Fruit fly (Drosophila melanogaster) whole organism, embryonic: Measurements from ENCODE around the gene zfh2.
A peak's percentile ranks its signal among the peaks of the same experiment; 100 is the strongest.

Experiments
- Atf-2 ChIP-seq: fragments of 200-800 bp; sonication (Bioruptor generic); optimal IDR thresholded peaks from 2 replicates; lab custom pipeline; 2016; ENCODE audit warnings: missing biosample characterization, missing genetic modification characterization
- Atf6 ChIP-seq: fragments of 200-800 bp; sonication (Bioruptor generic); IDR thresholded peaks from 2 replicates; pipeline ENCODE4 v1.3.6; 2022; ENCODE audit warnings: missing biosample characterization, missing genetic modification characterization
- B-H2 ChIP-seq: fragments of 200-800 bp; sonication (Bioruptor generic); optimal IDR thresholded peaks from 2 replicates; lab custom pipeline; 2018; ENCODE audit warnings: missing biosample characterization, mild to moderate bottlenecking, missing genetic modification characterization
- CG10431 ChIP-seq: fragments of 200-800 bp; sonication (Bioruptor generic); optimal IDR thresholded peaks from 3 replicates; lab custom pipeline; 2018; ENCODE audit warnings: missing biosample characterization, mild to moderate bottlenecking, missing genetic modification characterization
- CG11723 ChIP-seq: fragments of 200-800 bp; sonication (Bioruptor generic); optimal IDR thresholded peaks from 2 replicates; lab custom pipeline; 2017; ENCODE audit warnings: missing biosample characterization, mild to moderate bottlenecking, missing genetic modification characterization
- CG12219 ChIP-seq: fragments of 200-800 bp; sonication (Bioruptor generic); optimal IDR thresholded peaks from 3 replicates; lab custom pipeline; 2018; ENCODE audit warnings: missing biosample characterization, mild to moderate bottlenecking, missing genetic modification characterization
- CG13424 ChIP-seq: fragments of 200-800 bp; sonication (Bioruptor generic); optimal IDR thresholded peaks from 2 replicates; lab custom pipeline; 2019; ENCODE audit warnings: missing biosample characterization, mild to moderate bottlenecking, missing genetic modification characterization, moderate library complexity
- CG13894 ChIP-seq: fragments of 200-800 bp; sonication (Bioruptor generic); optimal IDR thresholded peaks from 3 replicates; lab custom pipeline; 2018; ENCODE audit warnings: missing biosample characterization, mild to moderate bottlenecking, missing genetic modification characterization, moderate library complexity
- CG14441 ChIP-seq: fragments of 200-800 bp; sonication (Bioruptor generic); IDR thresholded peaks from 2 replicates; pipeline ENCODE4 v1.3.6; 2022; ENCODE audit warnings: missing biosample characterization, missing genetic modification characterization
- CG14710 ChIP-seq: fragments of 200-800 bp; sonication (Bioruptor generic); optimal IDR thresholded peaks from 3 replicates; lab custom pipeline; 2019; ENCODE audit warnings: missing biosample characterization, mild to moderate bottlenecking, missing genetic modification characterization, moderate library complexity
- CG16813 ChIP-seq: fragments of 200-800 bp; sonication (Bioruptor generic); IDR thresholded peaks from 3 replicates; pipeline ENCODE4 v1.3.6; 2022; ENCODE audit warnings: missing biosample characterization, missing genetic modification characterization; ENCODE audit not compliant: partially characterized antibody
- CG16815 ChIP-seq: fragments of 200-800 bp; sonication (Bioruptor generic); optimal IDR thresholded peaks from 3 replicates; lab custom pipeline; 2017; ENCODE audit warnings: missing biosample characterization, mild to moderate bottlenecking, missing genetic modification characterization
- CG17359 ChIP-seq: fragments of 200-800 bp; sonication (Bioruptor generic); optimal IDR thresholded peaks from 3 replicates; lab custom pipeline; 2018; ENCODE audit warnings: missing biosample characterization, mild to moderate bottlenecking, missing genetic modification characterization, moderate library complexity
- CG2712 ChIP-seq: fragments of 200-800 bp; optimal IDR thresholded peaks from 3 replicates; lab custom pipeline; 2019; ENCODE audit warnings: missing biosample characterization, mild to moderate bottlenecking, missing genetic modification characterization, moderate library complexity
- CG30403 ChIP-seq: fragments of 200-800 bp; sonication (Bioruptor generic); optimal IDR thresholded peaks from 3 replicates; lab custom pipeline; 2016; ENCODE audit warnings: missing biosample characterization, missing genetic modification characterization
- CG34224 ChIP-seq: fragments of 200-800 bp; sonication (Bioruptor generic); IDR thresholded peaks from 3 replicates; pipeline ENCODE4 v1.3.6; 2022; ENCODE audit warnings: missing biosample characterization, missing genetic modification characterization; ENCODE audit not compliant: partially characterized antibody
- CG3995 ChIP-seq: fragments of 200-800 bp; sonication (Bioruptor generic); optimal IDR thresholded peaks from 3 replicates; lab custom pipeline; 2016; ENCODE audit warnings: missing biosample characterization, missing genetic modification characterization
- CG4424 ChIP-seq: fragments of 200-800 bp; sonication (Bioruptor generic); optimal IDR thresholded peaks from 3 replicates; lab custom pipeline; 2016; ENCODE audit warnings: missing biosample characterization, missing genetic modification characterization
- CG4617 ChIP-seq: fragments of 200-800 bp; sonication (Bioruptor generic); optimal IDR thresholded peaks from 3 replicates; lab custom pipeline; 2016; ENCODE audit warnings: missing biosample characterization, missing genetic modification characterization, borderline replicate concordance
- CG5953 ChIP-seq: fragments of 200-800 bp; sonication (Bioruptor generic); IDR thresholded peaks from 2 replicates; pipeline ENCODE4 v1.3.6; 2022; ENCODE audit warnings: missing biosample characterization, missing genetic modification characterization
- CG8924 ChIP-seq: fragments of 200-800 bp; optimal IDR thresholded peaks from 3 replicates; lab custom pipeline; 2019; ENCODE audit warnings: missing biosample characterization, mild to moderate bottlenecking, missing genetic modification characterization, moderate library complexity
- CoRest ChIP-seq: fragments of 200-800 bp; sonication (Bioruptor generic); optimal IDR thresholded peaks from 3 replicates; lab custom pipeline; 2018; ENCODE audit warnings: missing biosample characterization, mild to moderate bottlenecking, missing genetic modification characterization, moderate library complexity
- D ChIP-seq, 2 experiments: fragments of 200-800 bp in 1 of 2; fragments of >200 bp in 1 of 2; sonication (Bioruptor generic) in 1 of 2; optimal IDR thresholded peaks; 2 replicates in 1 of 2; 3 replicates in 1 of 2; lab custom pipeline; 2017; ENCODE audit warnings: mild to moderate bottlenecking in 1 of 2, missing biosample characterization in 1 of 2, missing genetic modification characterization in 1 of 2, missing genetic modification reagents in 1 of 2
- Max ChIP-seq: fragments of 200-800 bp; sonication (Bioruptor generic); optimal IDR thresholded peaks from 2 replicates; lab custom pipeline; 2016; ENCODE audit warnings: missing biosample characterization, mild to moderate bottlenecking, missing genetic modification characterization
- Med ChIP-seq: fragments of 200-800 bp; sonication (Bioruptor generic); peaks from one replicate; lab custom pipeline; 2016; ENCODE audit warnings: missing biosample characterization, missing genetic modification characterization, mild to moderate bottlenecking, inconsistent platforms, moderate library complexity
- PHDP ChIP-seq: fragments of 200-800 bp; sonication (Bioruptor generic); optimal IDR thresholded peaks from 3 replicates; lab custom pipeline; 2018; ENCODE audit warnings: missing biosample characterization, mild to moderate bottlenecking, missing genetic modification characterization, moderate library complexity
- Pdp1 ChIP-seq, 2 experiments: fragments of 200-800 bp; sonication (Bioruptor generic); optimal IDR thresholded peaks; 3 replicates each; lab custom pipeline; 2016; ENCODE audit warnings: missing biosample characterization in 2 of 2, missing genetic modification characterization in 2 of 2, mild to moderate bottlenecking in 1 of 2, moderate library complexity in 1 of 2
- Ravus ChIP-seq: fragments of 200-800 bp; sonication (Bioruptor generic); IDR thresholded peaks from 2 replicates; pipeline ENCODE4 v1.3.6; 2022; ENCODE audit warnings: missing biosample characterization, missing genetic modification characterization
- Sry-β ChIP-seq: fragments of 200-800 bp; sonication (Bioruptor generic); optimal IDR thresholded peaks from 2 replicates; lab custom pipeline; 2018; ENCODE audit warnings: missing biosample characterization, mild to moderate bottlenecking, missing genetic modification characterization, moderate library complexity
- Sry-δ ChIP-seq: fragments of 200-800 bp; sonication (Bioruptor generic); optimal IDR thresholded peaks from 2 replicates; lab custom pipeline; 2016; ENCODE audit warnings: missing biosample characterization, missing genetic modification characterization
- Stat92E ChIP-seq, 3 experiments: fragments of >200 bp in 2 of 3; fragments of 200-800 bp in 1 of 3; sonication (Bioruptor generic) in 1 of 3; optimal IDR thresholded peaks; 2 replicates each; lab custom pipeline; 2017 to 2019; ENCODE audit warnings: missing biosample characterization in 3 of 3, missing genetic modification characterization in 3 of 3, mild to moderate bottlenecking in 1 of 3, moderate library complexity in 1 of 3
- Taf1 ChIP-seq: fragments of 200-800 bp; sonication (Bioruptor generic); IDR thresholded peaks from 2 replicates; pipeline ENCODE4 v1.3.6; 2022; ENCODE audit warnings: missing biosample characterization, missing genetic modification characterization
- amos ChIP-seq: fragments of 200-800 bp; sonication (Bioruptor generic); IDR thresholded peaks from 2 replicates; pipeline ENCODE4 v1.3.6; 2022; ENCODE audit warnings: missing biosample characterization, missing genetic modification characterization; ENCODE audit not compliant: partially characterized antibody
- aop ChIP-seq: fragments of 200-800 bp; sonication (Bioruptor generic); IDR thresholded peaks from 2 replicates; pipeline ENCODE4 v1.3.6; 2022; ENCODE audit warnings: missing biosample characterization, missing genetic modification characterization
- ash1 ChIP-seq: fragments of 200-800 bp; sonication (Bioruptor generic); optimal IDR thresholded peaks from 2 replicates; lab custom pipeline; 2018; ENCODE audit warnings: missing biosample characterization, mild to moderate bottlenecking, missing genetic modification characterization
- cas ChIP-seq: fragments of 200-800 bp; sonication (Bioruptor generic); IDR thresholded peaks from 2 replicates; pipeline ENCODE4 v1.3.6; 2022; ENCODE audit warnings: missing biosample characterization, missing genetic modification characterization
- crol ChIP-seq: fragments of 200-800 bp; sonication (Bioruptor generic); IDR thresholded peaks from 2 replicates; pipeline ENCODE4 v1.3.6; 2022; ENCODE audit warnings: missing biosample characterization, missing genetic modification characterization
- ems ChIP-seq: fragments of 200-800 bp; sonication (Bioruptor generic); optimal IDR thresholded peaks from 3 replicates; lab custom pipeline; 2016; ENCODE audit warnings: missing biosample characterization, missing genetic modification characterization
- gfzf ChIP-seq: fragments of 200-800 bp; sonication (Bioruptor generic); optimal IDR thresholded peaks from 2 replicates; lab custom pipeline; 2016; ENCODE audit warnings: missing biosample characterization, mild to moderate bottlenecking, missing genetic modification characterization, moderate library complexity
- grn ChIP-seq: fragments of 200-800 bp; sonication (Bioruptor generic); optimal IDR thresholded peaks from 3 replicates; lab custom pipeline; 2017; ENCODE audit warnings: missing biosample characterization, missing genetic modification characterization
- h ChIP-seq: fragments of >200 bp; optimal IDR thresholded peaks from 2 replicates; lab custom pipeline; 2017
- nerfin-1 ChIP-seq: fragments of 200-800 bp; sonication (Bioruptor generic); optimal IDR thresholded peaks from 3 replicates; lab custom pipeline; 2019; ENCODE audit warnings: missing biosample characterization, mild to moderate bottlenecking, missing genetic modification characterization, moderate library complexity
- phol ChIP-seq: fragments of 200-800 bp; sonication (Bioruptor generic); optimal IDR thresholded peaks from 3 replicates; lab custom pipeline; 2018; ENCODE audit warnings: missing biosample characterization, mild to moderate bottlenecking, missing genetic modification characterization, moderate library complexity
- pros ChIP-seq: fragments of 200-800 bp; sonication (Bioruptor generic); optimal IDR thresholded peaks from 3 replicates; lab custom pipeline; 2019; ENCODE audit warnings: missing biosample characterization, mild to moderate bottlenecking, missing genetic modification characterization, moderate library complexity
- sd ChIP-seq: fragments of 200-800 bp; sonication (Bioruptor generic); optimal IDR thresholded peaks from 3 replicates; lab custom pipeline; 2018; ENCODE audit warnings: missing biosample characterization, mild to moderate bottlenecking, missing genetic modification characterization, moderate library complexity
- sens ChIP-seq: fragments of 200-800 bp; sonication (Bioruptor generic); peaks from one replicate; lab custom pipeline; 2016; ENCODE audit warnings: missing biosample characterization, missing genetic modification characterization
- sisA ChIP-seq: fragments of 200-800 bp; sonication (Bioruptor generic); IDR thresholded peaks from 2 replicates; pipeline ENCODE4 v1.3.6; 2022; ENCODE audit warnings: missing biosample characterization, missing genetic modification characterization
- stwl ChIP-seq: fragments of 200-800 bp; sonication (Bioruptor generic); optimal IDR thresholded peaks from 3 replicates; lab custom pipeline; 2018; ENCODE audit warnings: missing biosample characterization, mild to moderate bottlenecking, missing genetic modification characterization, moderate library complexity
- wek ChIP-seq: fragments of 200-800 bp; sonication (Bioruptor generic); optimal IDR thresholded peaks from 3 replicates; lab custom pipeline; 2018; ENCODE audit warnings: missing biosample characterization, mild to moderate bottlenecking, missing genetic modification characterization, moderate library complexity

The zfh2 gene

dm6 chr4:482659-483134, 18.9 kb upstream of the zfh2 start (continued):
- no peak for TF ChIP-seq CG16815 (GFP tag; lab: Kevin White, UChicago)
- peak; percentile 80 for TF ChIP-seq stwl (tag; lab: Kevin White, UChicago)
- TF ChIP-seq CG14710 (tag; lab: Kevin White, UChicago): peak; percentile 35
- peak; percentile 10 for TF ChIP-seq phol (tag; lab: Kevin White, UChicago)
- peak; percentile 15 for TF ChIP-seq CG4617
- TF ChIP-seq ems (GFP tag; lab: Kevin White, UChicago): no peak
- TF ChIP-seq B-H2: peak; percentile 23
- TF ChIP-seq grn (GFP tag; lab: Kevin White, UChicago): peak; percentile 16
- no peak for TF ChIP-seq Atf6 (GFP tag; lab: Robert Waterston, UW)
- TF ChIP-seq wek (GFP tag; lab: Kevin White, UChicago): peak; percentile 99
- TF ChIP-seq nerfin-1 (tag; lab: Kevin White, UChicago): peak; percentile 20
- TF ChIP-seq sens (GFP tag; lab: Kevin White, UChicago): peak; percentile 86
- peak; percentile 30 for TF ChIP-seq gfzf
- no peak for TF ChIP-seq D (optimal IDR thresholded peaks at IDR 0.05; lab: Kevin White, UChicago)
- TF ChIP-seq D (GFP tag; optimal IDR thresholded peaks at IDR 0.05; lab: Kevin White, UChicago): no peak
- TF ChIP-seq CG13894: peak; percentile 38
- TF ChIP-seq Max (GFP tag; lab: Kevin White, UChicago): no peak
- TF ChIP-seq crol (GFP tag; lab: Robert Waterston, UW): no peak
- peak; percentile 10 for TF ChIP-seq CG2712 (tag; lab: Kevin White, UChicago)
- 0 out of 3 replicates have a peak, but pooled peaks have one; percentile 22 for TF ChIP-seq CG16813
- TF ChIP-seq aop: no peak
- TF ChIP-seq ash1 (GFP tag; lab: Kevin White, UChicago): no peak
- TF ChIP-seq CG14441: no peak
- peak; percentile 94 for TF ChIP-seq CG4424 (GFP tag; lab: Kevin White, UChicago)
- peak in 1 of 2 experiments; percentile 55 for TF ChIP-seq Pdp1 (GFP tag; optimal IDR thresholded peaks at IDR 0.05; lab: Kevin White, UChicago)
- TF ChIP-seq CoRest (tag; lab: Kevin White, UChicago): peak; percentile 43
- peak in 1 of 3 experiments; percentile 7 for TF ChIP-seq Stat92E (GFP tag; optimal IDR thresholded peaks at IDR 0.05; lab: Kevin White, UChicago)
- TF ChIP-seq Sry-β: peak; percentile 31
- TF ChIP-seq CG12219 (GFP tag; lab: Kevin White, UChicago): no peak
- TF ChIP-seq sisA (GFP tag; lab: Robert Waterston, UW): no peak
- peak; percentile 34 for TF ChIP-seq Atf-2 (GFP tag; lab: Kevin White, UChicago)
- TF ChIP-seq amos (GFP tag; lab: Robert Waterston, UW): no peak
- TF ChIP-seq CG11723 (GFP tag; lab: Kevin White, UChicago): peak; percentile 53
- TF ChIP-seq h: no peak
- peak; percentile 50 for TF ChIP-seq CG8924 (tag; lab: Kevin White, UChicago)
- peak; percentile 69 for TF ChIP-seq CG10431 (GFP tag; lab: Kevin White, UChicago)
- TF ChIP-seq CG5953: no peak
- peak; percentile 6 for TF ChIP-seq CG13424 (tag; lab: Kevin White, UChicago)
- no peak for TF ChIP-seq sd (tag; lab: Kevin White, UChicago)
- peak; percentile 18 for TF ChIP-seq CG30403
- TF ChIP-seq CG17359 (tag; lab: Kevin White, UChicago): peak; percentile 16
- TF ChIP-seq Sry-δ (GFP tag; lab: Kevin White, UChicago): peak; percentile 33
- no peak for TF ChIP-seq cas
- peak; percentile 50 for TF ChIP-seq CG3995 (GFP tag; lab: Kevin White, UChicago)
- TF ChIP-seq Taf1 (GFP tag; lab: Robert Waterston, UW): no peak
- no peak for TF ChIP-seq CG34224 (GFP tag; lab: Robert Waterston, UW)
- TF ChIP-seq Ravus (GFP tag; lab: Robert Waterston, UW): no peak
- peak; percentile 70 for TF ChIP-seq Med (GFP tag; lab: Kevin White, UChicago)
- TF ChIP-seq pros (GFP tag; lab: Kevin White, UChicago): peak; percentile 91
- TF ChIP-seq PHDP (tag; lab: Kevin White, UChicago): no peak
